Worm (Caenorhabditis elegans): Measurements from ENCODE around the gene F54H5.2.

F54H5.2 gene

ce11 chrII:6629775-6630174 lies 2.5 kb downstream of the F54H5.2 start:
- TF ChIP-seq nhr-77 (tag; optimal IDR thresholded peaks at IDR 0.05) (no peak), nhr-28 (tag; optimal IDR thresholded peaks at IDR 0.05) (no peak), mml-1 (tag; optimal IDR thresholded peaks at IDR 0.05) (no peak), nhr-25 (tag; optimal IDR thresholded peaks at IDR 0.05) (no peak), pqm-1 (tag; optimal IDR thresholded peaks at IDR 0.05) (no peak), elt-2 (tag; optimal IDR thresholded peaks at IDR 0.05) (peak; percentile 14), nhr-43 (tag; optimal IDR thresholded peaks at IDR 0.05; ENCODE audit: poor library complexity, severe bottlenecking) (no peak)

DNA sequence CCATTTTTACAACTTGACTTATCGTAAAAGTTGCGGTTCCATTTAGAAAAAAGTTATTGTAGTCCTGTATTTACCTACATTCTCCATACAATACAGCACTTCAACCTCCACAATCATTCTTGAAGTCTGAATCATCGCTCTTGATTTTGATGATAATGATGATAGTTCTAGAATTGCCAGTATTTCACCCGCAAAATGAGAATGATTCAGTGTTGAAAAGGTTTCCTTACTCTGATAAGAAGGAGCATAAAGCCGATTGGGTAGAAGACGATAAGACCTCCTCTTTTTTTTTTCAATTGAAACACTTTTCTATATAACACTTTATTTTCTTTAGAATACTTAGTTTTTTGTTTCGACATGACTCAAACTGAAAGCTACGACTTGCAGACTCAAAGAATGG lies 3.5 kb downstream of the F54H5.2 start, which contains the start of gene T19D12.4:
T19D12.4 (plus strand) TSS at position 295 of the 400 bp plus-strand sequence.
- TF ChIP-seq pqm-1 (tag; optimal IDR thresholded peaks at IDR 0.05) (peak; percentile 28), ceh-28 (tag; optimal IDR thresholded peaks at IDR 0.05) (no peak), elt-2 (tag; optimal IDR thresholded peaks at IDR 0.05) (peak; percentile 54)

ce11 chrII:6631995-6632394 lies 4.7 kb downstream of the F54H5.2 start:
- TF ChIP-seq elt-2 (tag; optimal IDR thresholded peaks at IDR 0.05) = peak; percentile 54
- TF ChIP-seq tbx-2 (tag; optimal IDR thresholded peaks at IDR 0.05) = no peak
- no peak for TF ChIP-seq hmg-11 (tag; optimal IDR thresholded peaks at IDR 0.05)

DNA sequence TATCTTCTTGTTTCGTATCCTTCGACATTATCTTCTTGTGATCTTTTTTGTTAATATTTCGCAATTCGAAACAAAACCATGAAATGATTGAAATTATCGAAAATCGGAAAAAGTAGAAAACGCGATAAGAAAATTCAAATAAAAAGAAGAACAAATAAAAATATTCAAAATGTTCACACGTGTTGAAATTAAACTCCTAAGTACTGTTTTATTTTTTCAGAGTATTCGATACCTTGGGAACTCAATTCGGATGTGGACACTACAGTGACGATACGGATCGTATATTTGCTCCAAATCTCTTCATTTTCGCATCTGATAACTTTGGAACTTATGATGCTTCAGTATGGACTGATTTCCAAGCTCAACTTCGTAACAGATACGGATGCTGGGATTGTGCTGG lies 8.9 kb downstream of the F54H5.2 start, which contains the start of gene T19D12.5:
T19D12.5 (minus strand) TSS at position 101 of the 400 bp plus-strand sequence.
- TF ChIP-seq ceh-9 (tag; optimal IDR thresholded peaks at IDR 0.05) (no peak), nhr-43 (tag; optimal IDR thresholded peaks at IDR 0.05; ENCODE audit: poor library complexity, severe bottlenecking) (no peak), fkh-2 (tag; optimal IDR thresholded peaks at IDR 0.05) (no peak), mdl-1 (tag; optimal IDR thresholded peaks at IDR 0.05) (no peak), elt-2 (tag; optimal IDR thresholded peaks at IDR 0.05) (no peak), lin-15B (tag; optimal IDR thresholded peaks at IDR 0.05) (no peak), R02D3.7 (tag; optimal IDR thresholded peaks at IDR 0.05) (no peak), fos-1 (tag; optimal IDR thresholded peaks at IDR 0.05) (no peak), lin-39 (tag; optimal IDR thresholded peaks at IDR 0.05) (no peak), ZK546.5 (tag; optimal IDR thresholded peaks at IDR 0.05) (no peak), aly-2 (tag; optimal IDR thresholded peaks at IDR 0.05) (no peak)

ce11 chrII:6637854-6638253 lies 10.6 kb downstream of the F54H5.2 start:
- TF ChIP-seq lin-15B (tag; optimal IDR thresholded peaks at IDR 0.05) = no peak
- TF ChIP-seq pha-4 (tag; optimal IDR thresholded peaks at IDR 0.05) = no peak
- no peak for TF ChIP-seq R02D3.7 (tag; optimal IDR thresholded peaks at IDR 0.05)
- TF ChIP-seq mdl-1 (tag; optimal IDR thresholded peaks at IDR 0.05) = no peak

ce11 chrII:6642180-6642579 lies 14.9 kb downstream of the F54H5.2 start:
- no peak for TF ChIP-seq nhr-76 (tag; optimal IDR thresholded peaks at IDR 0.05)
- no peak for TF ChIP-seq nhr-12 (tag; optimal IDR thresholded peaks at IDR 0.05)
- no peak for TF ChIP-seq hmg-11 (tag; optimal IDR thresholded peaks at IDR 0.05)
- no peak for TF ChIP-seq fkh-2 (tag; optimal IDR thresholded peaks at IDR 0.05)
- no peak for TF ChIP-seq nhr-43 (tag; optimal IDR thresholded peaks at IDR 0.05; ENCODE audit: poor library complexity, severe bottlenecking)
- no peak for TF ChIP-seq jun-1 (tag; optimal IDR thresholded peaks at IDR 0.05)
- no peak for TF ChIP-seq egl-5 (tag; optimal IDR thresholded peaks at IDR 0.05)
- TF ChIP-seq mml-1 (tag; optimal IDR thresholded peaks at IDR 0.05) = no peak
- no peak for TF ChIP-seq eor-1 (tag; optimal IDR thresholded peaks at IDR 0.05)
- TF ChIP-seq nhr-23 (tag; optimal IDR thresholded peaks at IDR 0.05) = no peak
- no peak for TF ChIP-seq elt-2 (tag; optimal IDR thresholded peaks at IDR 0.05)
- TF ChIP-seq snpc-4 (tag; optimal IDR thresholded peaks at IDR 0.05) = no peak
- TF ChIP-seq ceh-16 (tag; optimal IDR thresholded peaks at IDR 0.05) = no peak
- TF ChIP-seq ama-1 (optimal IDR thresholded peaks at IDR 0.05) = no peak
- TF ChIP-seq mdl-1 (tag; optimal IDR thresholded peaks at IDR 0.05) = no peak

- TF ChIP-seq egl-5 (tag; optimal IDR thresholded peaks at IDR 0.05) (peak; percentile 66), lin-39 (tag; optimal IDR thresholded peaks at IDR 0.05) (peak; percentile 20), fkh-10 (GFP tag; optimal IDR thresholded peaks at IDR 0.05) (no peak)
Observed at ce11 chrII:6642651-6643167, 15.4 kb downstream of the F54H5.2 start, which contains the start of gene T19D12.6. Gene T19D12.6 (minus strand): TSS chrII:6643117.

Data from whole organism, L3 larva.